Fruit fly (Drosophila melanogaster): ENCODE data around the gene CG12402.

- TF ChIP-seq usp (GFP tag; optimal IDR thresholded peaks at IDR 0.05) (no peak), CG8478 (optimal IDR thresholded peaks at IDR 0.05) (no peak), psq (optimal IDR thresholded peaks at IDR 0.05) (no peak)
Measured at dm6 chr3R:14062869-14063543, 45.1 kb downstream of the CG12402 start.
